Worm (Caenorhabditis elegans): Measurements from ENCODE around the gene Y15E3A.5.

DNA sequence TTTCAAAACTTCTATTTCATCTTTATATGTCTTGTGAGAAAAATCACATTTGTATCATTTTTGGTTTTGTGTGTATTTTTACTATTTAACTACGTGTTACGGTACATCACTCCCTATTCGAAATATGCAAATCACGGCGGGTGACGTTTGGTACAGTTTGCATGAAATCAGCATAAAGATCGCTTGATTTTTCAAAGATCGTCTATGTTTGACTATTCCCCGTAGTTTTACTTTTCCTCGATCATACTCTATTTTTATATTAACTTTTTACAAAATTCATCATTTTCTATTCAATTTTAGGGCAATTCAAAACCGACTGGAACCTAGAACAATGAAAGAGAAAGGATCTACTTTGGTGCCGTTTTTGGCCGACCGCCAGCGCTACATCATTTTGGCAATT lies 9.7 kb upstream of the Y15E3A.5 start, which contains the start of gene Y15E3A.4:
- no peak for TF ChIP-seq sea-1 (GFP tag; conservative IDR thresholded peaks at IDR 0.05)
- no peak for TF ChIP-seq flt-1 (GFP tag; IDR thresholded peaks at IDR 0.05)
- no peak for TF ChIP-seq ets-7 (tag; optimal IDR thresholded peaks at IDR 0.05)
- TF ChIP-seq F13C5.2 (tag; optimal IDR thresholded peaks at IDR 0.05) = no peak
- TF ChIP-seq B0310.2 (tag; optimal IDR thresholded peaks at IDR 0.05) = no peak
